Worm (Caenorhabditis elegans) whole organism, midembryonic: ENCODE results near the gene snap-29.

ENCODE experiments used
- T22C8.4 ChIP-seq: fragments of 200-800 bp; sonication (Bioruptor generic); IDR thresholded peaks from 2 replicates; pipeline ENCODE4 v1.3.6; 2022; ENCODE audit warnings: missing genetic modification characterization, missing compliant biosample characterization
- cog-1 ChIP-seq: sonication (generic microtip); optimal IDR thresholded peaks from 2 replicates; lab custom pipeline; 2016; ENCODE audit warnings: missing genetic modification characterization, missing compliant biosample characterization
- flt-1 ChIP-seq: fragments of 200-800 bp; sonication (Bioruptor generic); IDR thresholded peaks from 2 replicates; pipeline ENCODE4 v1.3.6; 2022; ENCODE audit warnings: missing genetic modification characterization, missing compliant biosample characterization
- klf-2 ChIP-seq: fragments of 200-800 bp; sonication (Bioruptor generic); conservative IDR thresholded peaks from 2 replicates; pipeline ENCODE4 v1.3.6; 2022; ENCODE audit warnings: missing genetic modification reagents, missing genetic modification characterization, missing compliant biosample characterization
- med-1 ChIP-seq: sonication (generic microtip); optimal IDR thresholded peaks from 2 replicates; lab custom pipeline; 2017; ENCODE audit warnings: missing genetic modification characterization, mild to moderate bottlenecking, missing compliant biosample characterization, antibody characterized with exemption, missing genetic modification reagents; ENCODE audit not compliant: insufficient read depth
- ref-1 ChIP-seq: fragments of 200-800 bp; sonication (Bioruptor generic); conservative IDR thresholded peaks from 2 replicates; pipeline ENCODE4 v1.3.6; 2022; ENCODE audit warnings: missing genetic modification reagents, missing genetic modification characterization, missing compliant biosample characterization
- tab-1 ChIP-seq: fragments of 200-800 bp; sonication (Bioruptor generic); IDR thresholded peaks from 2 replicates; pipeline ENCODE4 v1.3.6; 2022; ENCODE audit warnings: missing genetic modification characterization, missing compliant biosample characterization
- ztf-23 ChIP-seq: fragments of 200-800 bp; sonication (Bioruptor generic); IDR thresholded peaks from 2 replicates; pipeline ENCODE4 v1.3.6; 2022; ENCODE audit warnings: missing genetic modification reagents, missing genetic modification characterization, missing compliant biosample characterization
- ztf-29 ChIP-seq: fragments of 200-800 bp; sonication (Bioruptor generic); IDR thresholded peaks from 2 replicates; pipeline ENCODE4 v1.3.6; 2022; ENCODE audit warnings: missing genetic modification reagents, missing genetic modification characterization, missing compliant biosample characterization

The snap-29 gene

ce11 chrIII:8788690-8789089 is 12.6 kb downstream of the snap-29 start:
- no peak for TF ChIP-seq tab-1 (GFP tag; lab: Robert Waterston, UW)
- no peak for TF ChIP-seq ztf-29
- no peak for TF ChIP-seq ref-1
- no peak for TF ChIP-seq med-1 (GFP tag; lab: Kevin White, UChicago)
- no peak for TF ChIP-seq klf-2 (GFP tag; lab: Robert Waterston, UW)
- no peak for TF ChIP-seq cog-1 (tag; lab: Kevin White, UChicago)
- TF ChIP-seq ztf-23 (GFP tag; lab: Robert Waterston, UW), result no peak
- TF ChIP-seq flt-1 (GFP tag; lab: Robert Waterston, UW), result no peak
- TF ChIP-seq T22C8.4 (GFP tag; lab: Robert Waterston, UW), result no peak

DNA sequence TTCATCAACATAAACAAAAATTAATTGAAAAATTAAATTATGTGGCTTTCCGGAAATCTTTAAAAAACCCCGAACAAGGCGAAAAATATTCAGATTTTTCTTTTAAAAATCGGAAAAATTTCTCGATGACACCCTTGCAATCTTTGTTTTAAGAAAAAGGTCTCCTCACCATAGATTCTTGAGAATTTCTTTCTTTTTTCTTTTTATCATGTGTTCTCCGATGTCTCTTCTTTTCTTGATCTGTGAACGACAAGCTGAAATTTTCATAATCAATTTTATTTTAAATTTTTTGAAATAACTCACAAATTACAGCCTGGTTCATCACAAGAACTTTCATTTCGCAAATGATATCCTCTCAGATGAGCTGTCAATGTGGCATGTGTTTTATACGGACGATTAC is 15.2 kb downstream of the snap-29 start, which contains the start of the genes zfp-1 and F54F2.14:
TSS of gene zfp-1 (plus strand) at position 301 of the 400 bp plus-strand sequence.
TSS of gene F54F2.14 (plus strand) at position 312 of the 400 bp plus-strand sequence.
- TF ChIP-seq T22C8.4 (GFP tag; lab: Robert Waterston, UW) (no peak), flt-1 (GFP tag; lab: Robert Waterston, UW) (no peak), cog-1 (tag; lab: Kevin White, UChicago) (no peak), med-1 (GFP tag; lab: Kevin White, UChicago) (no peak), ztf-23 (GFP tag; lab: Robert Waterston, UW) (no peak), ztf-29 (no peak), ref-1 (no peak), tab-1 (GFP tag; lab: Robert Waterston, UW) (no peak), klf-2 (GFP tag; lab: Robert Waterston, UW) (no peak)

DNA sequence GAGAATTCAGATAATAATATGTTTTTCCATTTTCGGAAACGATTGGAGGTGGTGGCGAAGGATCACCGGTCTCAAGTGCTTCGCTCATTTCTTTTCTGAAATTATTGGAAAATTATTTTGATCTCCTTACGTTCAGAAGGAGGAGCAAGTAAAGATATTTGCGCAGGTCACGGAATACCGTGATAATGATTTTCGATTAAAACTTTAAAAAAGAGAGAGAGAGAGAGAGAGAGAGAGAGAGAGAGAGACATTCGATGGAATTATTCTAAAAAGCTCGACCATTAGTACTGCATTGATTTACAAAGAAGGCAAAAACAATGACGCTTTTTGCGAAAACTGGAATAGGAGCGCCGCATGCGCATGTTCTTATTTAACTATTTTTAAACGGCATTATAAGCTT is 16.2 kb downstream of the snap-29 start, which contains the start of gene ztf-1:
TSS of gene ztf-1 (minus strand) at position 101 of the 400 bp plus-strand sequence.
- TF ChIP-seq ref-1 (no peak), tab-1 (GFP tag; lab: Robert Waterston, UW) (no peak), med-1 (GFP tag; lab: Kevin White, UChicago) (no peak), ztf-29 (no peak), ztf-23 (GFP tag; lab: Robert Waterston, UW) (no peak), klf-2 (GFP tag; lab: Robert Waterston, UW) (no peak), T22C8.4 (GFP tag; lab: Robert Waterston, UW) (no peak), cog-1 (tag; lab: Kevin White, UChicago) (no peak), flt-1 (GFP tag; lab: Robert Waterston, UW) (no peak)

- TF ChIP-seq med-1 (GFP tag; lab: Kevin White, UChicago) (no peak), flt-1 (GFP tag; lab: Robert Waterston, UW) (peak; percentile 67; the same call in 1 of the 2 replicates), cog-1 (tag; lab: Kevin White, UChicago) (peak; percentile 23)
These were observed 18.7 kb downstream of the snap-29 start for ce11 chrIII:8794793-8795192.

DNA sequence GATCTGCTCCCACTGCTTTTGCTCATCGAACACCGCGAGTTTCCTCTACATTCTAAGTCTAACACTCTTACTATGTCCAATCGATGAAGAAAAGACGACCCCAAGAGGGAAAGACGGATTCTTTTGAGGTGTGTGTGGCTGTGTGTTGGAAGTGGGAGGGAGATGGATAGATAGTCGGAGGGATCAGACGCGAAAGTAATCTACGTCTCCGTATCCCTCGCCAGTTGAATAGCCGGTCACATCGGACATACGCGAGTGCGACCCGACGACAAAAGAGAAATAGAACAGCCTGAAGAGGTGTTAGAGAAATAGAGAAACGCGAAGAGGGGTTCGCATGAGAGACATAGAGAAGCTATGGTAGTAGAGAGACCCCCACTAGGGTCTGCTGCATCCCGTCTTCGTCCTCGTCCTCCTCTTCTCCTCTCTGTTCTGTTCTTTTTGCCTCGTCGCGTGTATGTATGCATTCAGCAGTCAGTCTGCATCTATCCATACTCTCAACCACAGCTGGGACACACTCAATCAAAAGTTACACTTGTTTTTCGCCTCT is 19.6 kb downstream of the snap-29 start:
- TF ChIP-seq tab-1 (GFP tag; lab: Robert Waterston, UW), result no peak
- TF ChIP-seq ref-1, result no peak
- TF ChIP-seq cog-1 (tag; lab: Kevin White, UChicago), result peak; percentile 82
- TF ChIP-seq ztf-29, result no peak; the same call in 1 of the 2 replicates
- no peak for TF ChIP-seq flt-1 (GFP tag; lab: Robert Waterston, UW)
- TF ChIP-seq ztf-23 (GFP tag; lab: Robert Waterston, UW), result no peak
- no peak for TF ChIP-seq klf-2 (GFP tag; lab: Robert Waterston, UW)
- TF ChIP-seq med-1 (GFP tag; lab: Kevin White, UChicago), result no peak
- peak; percentile 68 for TF ChIP-seq T22C8.4 (GFP tag; lab: Robert Waterston, UW)

ce11 chrIII:8797211-8797733 is 21.2 kb downstream of the snap-29 start:
- 0 out of 2 replicates have a peak, but pooled peaks have one; percentile 16 for TF ChIP-seq flt-1 (GFP tag; lab: Robert Waterston, UW)
- TF ChIP-seq cog-1 (tag; lab: Kevin White, UChicago), result no peak
- TF ChIP-seq ztf-29, result no peak
- TF ChIP-seq T22C8.4 (GFP tag; lab: Robert Waterston, UW), result no peak

- TF ChIP-seq ztf-29 (no peak), cog-1 (tag; lab: Kevin White, UChicago) (peak; percentile 94), flt-1 (GFP tag; lab: Robert Waterston, UW) (peak; percentile 65; the same call in 1 of the 2 replicates), tab-1 (GFP tag; lab: Robert Waterston, UW) (0 out of 2 replicates have a peak, but pooled peaks have one; percentile 33)
These were observed 24.1 kb downstream of the snap-29 start, which contains the start of gene F54F2.6 for ce11 chrIII:8799964-8800795. Gene F54F2.6, minus strand, starts transcription at chrIII:8800701.

- TF ChIP-seq T22C8.4 (GFP tag; lab: Robert Waterston, UW) (no peak), flt-1 (GFP tag; lab: Robert Waterston, UW) (no peak), tab-1 (GFP tag; lab: Robert Waterston, UW) (no peak), ztf-23 (GFP tag; lab: Robert Waterston, UW) (no peak), ztf-29 (no peak), med-1 (GFP tag; lab: Kevin White, UChicago) (no peak)
These were observed 24.7 kb downstream of the snap-29 start for ce11 chrIII:8800796-8801083.

DNA sequence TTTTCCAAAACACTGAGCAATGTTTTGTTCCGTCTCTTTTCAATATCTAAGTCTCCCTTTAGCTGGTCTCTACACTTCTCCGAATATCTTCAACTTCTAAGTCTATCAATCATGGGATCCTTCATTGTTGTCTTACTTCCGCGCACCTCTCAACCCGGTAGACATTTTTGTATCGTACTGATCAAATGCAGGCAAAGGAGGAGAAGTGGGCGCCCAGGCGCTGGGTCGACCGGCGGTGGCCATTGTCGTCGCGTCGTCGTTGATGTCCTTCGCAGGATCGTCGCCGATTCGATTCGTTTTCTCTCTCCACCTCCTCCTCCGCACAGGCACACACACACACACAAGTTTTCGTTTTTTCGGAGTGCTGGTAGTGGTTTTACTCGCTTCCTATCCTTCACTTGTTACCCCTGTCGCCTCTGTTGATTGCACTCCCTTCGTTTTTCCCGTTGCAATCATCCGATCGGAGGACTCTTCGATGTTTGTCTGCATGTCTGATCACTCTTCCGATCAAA is 25.4 kb downstream of the snap-29 start:
- no peak for TF ChIP-seq ztf-29
- TF ChIP-seq ztf-23 (GFP tag; lab: Robert Waterston, UW), result 0 out of 2 replicates have a peak, but pooled peaks have one; percentile 46
